Worm (Caenorhabditis elegans) whole organism, young adult: ENCODE measurements around the gene ttll-5.

ENCODE experiments used
- B0261.1 ChIP-seq: sonication (generic microtip); optimal IDR thresholded peaks from 2 replicates; lab custom pipeline; 2016; ENCODE audit warnings: mild to moderate bottlenecking, missing genetic modification characterization, moderate library complexity, missing compliant biosample characterization
- C06A6.2 ChIP-seq: fragments of 200-800 bp; sonication (Bioruptor generic); conservative IDR thresholded peaks from 2 replicates; pipeline ENCODE4 v1.3.6; 2022; ENCODE audit warnings: missing genetic modification characterization, missing compliant biosample characterization
- F57A8.1 ChIP-seq: fragments of 200-800 bp; sonication (Bioruptor generic); optimal IDR thresholded peaks from 2 replicates; lab custom pipeline; 2018; ENCODE audit warnings: mild to moderate bottlenecking, missing genetic modification characterization, moderate library complexity, missing compliant biosample characterization
- T07F8.4 ChIP-seq: sonication (generic microtip); optimal IDR thresholded peaks from 2 replicates; lab custom pipeline; 2016; ENCODE audit warnings: mild to moderate bottlenecking, missing genetic modification characterization, moderate library complexity, missing compliant biosample characterization
- Y95B8A.8 ChIP-seq: fragments of 200-800 bp; sonication (Bioruptor generic); IDR thresholded peaks from 2 replicates; pipeline ENCODE4 v1.3.6; 2022; ENCODE audit warnings: missing genetic modification reagents, missing genetic modification characterization, missing compliant biosample characterization
- ama-1 ChIP-seq, 3 experiments: fragments of 150-350 bp in 1 of 3; sonication (generic microtip) in 2 of 3; optimal IDR thresholded peaks; 2 replicates each; lab custom pipeline; 2014 to 2018; ENCODE audit warnings: missing biosample characterization in 2 of 3, missing genetic modification characterization in 2 of 3, missing genetic modification reagents in 2 of 3
- bed-2 ChIP-seq: fragments of 200-800 bp; sonication (Bioruptor generic); IDR thresholded peaks from 2 replicates; pipeline ENCODE4 v1.3.6; 2022; ENCODE audit warnings: missing genetic modification reagents, missing genetic modification characterization, missing compliant biosample characterization
- ekl-4 ChIP-seq: fragments of 200-800 bp; sonication (Bioruptor generic); IDR thresholded peaks from 2 replicates; pipeline ENCODE4 v1.3.6; 2022; ENCODE audit warnings: missing genetic modification reagents, missing genetic modification characterization, missing compliant biosample characterization
- gei-17 ChIP-seq: fragments of 200-800 bp; sonication (Bioruptor generic); optimal IDR thresholded peaks from 2 replicates; lab custom pipeline; 2018; ENCODE audit warnings: mild to moderate bottlenecking, missing genetic modification characterization, missing compliant biosample characterization
- xnd-1 ChIP-seq: sonication (generic microtip); optimal IDR thresholded peaks from 2 replicates; lab custom pipeline; 2016; ENCODE audit warnings: missing genotype, missing genetic modification reagents, missing genetic modification characterization, missing compliant biosample characterization
- ztf-3 ChIP-seq: fragments of 200-800 bp; sonication (Bioruptor generic); optimal IDR thresholded peaks from 2 replicates; lab custom pipeline; 2018; ENCODE audit warnings: mild to moderate bottlenecking, missing genetic modification characterization, missing compliant biosample characterization

ce11 chrV:11531831-11532534 lies 23.1 kb downstream of the ttll-5 start:
- TF ChIP-seq C06A6.2 (GFP tag; lab: Robert Waterston, UW) (0 out of 2 replicates have a peak, but pooled peaks have one; percentile 52), gei-17 (GFP tag; lab: Kevin White, UChicago) (peak; percentile 20), ztf-3 (GFP tag; lab: Kevin White, UChicago) (peak; percentile 34), xnd-1 (no peak), F57A8.1 (no peak), bed-2 (no peak), ekl-4 (GFP tag; lab: Robert Waterston, UW) (no peak; the same call in 1 of the 2 replicates), ama-1 (optimal IDR thresholded peaks at IDR 0.05; lab: Kevin White, UChicago) (no peak), ama-1 (GFP tag; optimal IDR thresholded peaks at IDR 0.05; lab: Kevin White, UChicago) (no peak), Y95B8A.8 (GFP tag; lab: Robert Waterston, UW) (no peak), B0261.1 (tag; lab: Kevin White, UChicago) (no peak), T07F8.4 (tag; lab: Kevin White, UChicago) (no peak)
